Worm (Caenorhabditis elegans): ENCODE measurements around the gene Y7A5A.5.

- TF ChIP-seq ama-1 (optimal IDR thresholded peaks at IDR 0.05) (no peak), hnd-1 (tag; optimal IDR thresholded peaks at IDR 0.05) (peak; percentile 78), tbx-11 (GFP tag; IDR thresholded peaks at IDR 0.05) (peak; percentile 95), scrt-1 (GFP tag; IDR thresholded peaks at IDR 0.05) (peak; percentile 96), sea-1 (GFP tag; conservative IDR thresholded peaks at IDR 0.05) (peak; percentile 96)
These were observed 44.8 kb downstream of the Y7A5A.5 start for ce11 chrX:15741852-15742251.
